Worm (Caenorhabditis elegans) whole organism, L4/young adult: ENCODE results near the gene F15E6.4.

ENCODE experiments used
- W03F9.2 ChIP-seq: fragments of 150-350 bp; optimal IDR thresholded peaks from 2 replicates; lab custom pipeline; 2014; ENCODE audit warnings: missing biosample characterization, missing genetic modification characterization
- dao-5 ChIP-seq: sonication (generic microtip); optimal IDR thresholded peaks from 2 replicates; lab custom pipeline; 2016; ENCODE audit warnings: missing genotype, missing genetic modification characterization, moderate library complexity, missing compliant biosample characterization
- him-1 ChIP-seq: sonication (generic microtip); optimal IDR thresholded peaks from 2 replicates; lab custom pipeline; 2016; ENCODE audit warnings: missing genotype, missing genetic modification reagents, missing genetic modification characterization, missing compliant biosample characterization

ce11 chrIV:4294552-4294951, 3.3 kb downstream of the F15E6.4 start, which contains the start of gene F15E6.3:
- TF ChIP-seq dao-5 (no peak), him-1 (no peak), W03F9.2 (tag; lab: Kevin White, UChicago) (no peak)
